Worm (Caenorhabditis elegans) whole organism, L1 larva: ENCODE data around the gene C12D12.1.

ENCODE experiments used
- C16A3.4 ChIP-seq: fragments of 150-350 bp; optimal IDR thresholded peaks from 2 replicates; lab custom pipeline; 2014; ENCODE audit warnings: missing biosample characterization, missing genetic modification characterization
- C34B4.2 ChIP-seq: sonication (generic microtip); optimal IDR thresholded peaks from 2 replicates; lab custom pipeline; 2017; ENCODE audit warnings: mild to moderate bottlenecking, missing genetic modification characterization, missing compliant biosample characterization
- F16B12.6 ChIP-seq: fragments of 150-350 bp; optimal IDR thresholded peaks from 2 replicates; lab custom pipeline; 2014; ENCODE audit warnings: missing biosample characterization, missing genetic modification characterization
- aha-1 ChIP-seq: fragments of 150-350 bp; optimal IDR thresholded peaks from 2 replicates; lab custom pipeline; 2014; ENCODE audit warnings: missing biosample characterization, missing genetic modification characterization
- alr-1 ChIP-seq: fragments of 200-800 bp; sonication (Bioruptor generic); optimal IDR thresholded peaks from 2 replicates; lab custom pipeline; 2018; ENCODE audit warnings: borderline replicate concordance, mild to moderate bottlenecking, missing genetic modification characterization, missing compliant biosample characterization
- blmp-1 ChIP-seq: fragments of 150-350 bp; optimal IDR thresholded peaks from 2 replicates; lab custom pipeline; 2014; ENCODE audit warnings: missing biosample characterization, missing genetic modification characterization
- ceh-82 ChIP-seq, 3 experiments: fragments of 150-350 bp in 1 of 3; sonication (generic microtip) in 2 of 3; optimal IDR thresholded peaks; 2 replicates each; lab custom pipeline; 2014 to 2017; ENCODE audit warnings: missing biosample characterization in 3 of 3, missing genetic modification characterization in 3 of 3
- ces-1 ChIP-seq: fragments of 150-350 bp; optimal IDR thresholded peaks from 2 replicates; lab custom pipeline; 2014; ENCODE audit warnings: missing biosample characterization, missing genetic modification reagents, missing genetic modification characterization
- efl-1 ChIP-seq, 4 experiments: fragments of 150-350 bp; optimal IDR thresholded peaks in 3 of 4; peaks in 1 of 4; 1 replicate in 1 of 4; 2 replicates in 3 of 4; lab custom pipeline; 2014; ENCODE audit warnings: missing biosample characterization in 2 of 4, missing genetic modification characterization in 2 of 4, missing genetic modification reagents in 2 of 4
- egl-27 ChIP-seq, 2 experiments: fragments of 150-350 bp in 1 of 2; sonication (generic microtip); optimal IDR thresholded peaks; 3 replicates each; lab custom pipeline; 2017 to 2018; ENCODE audit warnings: missing biosample characterization in 2 of 2, missing genetic modification characterization in 2 of 2, missing genetic modification reagents in 2 of 2
- fkh-8 ChIP-seq: sonication (generic microtip); optimal IDR thresholded peaks from 2 replicates; lab custom pipeline; 2016; ENCODE audit warnings: mild to moderate bottlenecking, missing genetic modification characterization, missing compliant biosample characterization
- fos-1 ChIP-seq: fragments of 150-350 bp; optimal IDR thresholded peaks from 2 replicates; lab custom pipeline; 2014; ENCODE audit warnings: missing biosample characterization, missing genetic modification characterization
- irx-1 ChIP-seq: sonication (generic microtip); optimal IDR thresholded peaks from 2 replicates; lab custom pipeline; 2016; ENCODE audit warnings: missing genetic modification characterization, missing compliant biosample characterization
- jun-1 ChIP-seq: fragments of 150-350 bp; optimal IDR thresholded peaks from 2 replicates; lab custom pipeline; 2014; ENCODE audit warnings: missing biosample characterization, missing genetic modification reagents, missing genetic modification characterization
- lin-14 ChIP-seq: fragments of 200-800 bp; sonication (Bioruptor generic); optimal IDR thresholded peaks from 2 replicates; lab custom pipeline; 2018; ENCODE audit warnings: mild to moderate bottlenecking, missing genetic modification characterization, moderate library complexity, missing compliant biosample characterization
- lir-3 ChIP-seq: sonication (generic microtip); optimal IDR thresholded peaks from 2 replicates; lab custom pipeline; 2016; ENCODE audit warnings: mild to moderate bottlenecking, missing genetic modification characterization, moderate library complexity, missing compliant biosample characterization; ENCODE audit not compliant: poor library complexity
- mdl-1 ChIP-seq, 2 experiments: fragments of 150-350 bp; optimal IDR thresholded peaks; 2 replicates each; lab custom pipeline; 2014 to 2017; ENCODE audit warnings: missing biosample characterization in 2 of 2, missing genetic modification characterization in 2 of 2, inconsistent platforms in 1 of 2
- mef-2 ChIP-seq: fragments of 150-350 bp; optimal IDR thresholded peaks from 2 replicates; lab custom pipeline; 2014; ENCODE audit warnings: missing biosample characterization, missing genetic modification characterization
- mep-1 ChIP-seq: fragments of 150-350 bp; optimal IDR thresholded peaks from 2 replicates; lab custom pipeline; 2014; ENCODE audit warnings: missing biosample characterization, missing genetic modification characterization
- nhr-20 ChIP-seq: sonication (generic microtip); optimal IDR thresholded peaks from 2 replicates; lab custom pipeline; 2016; ENCODE audit warnings: mild to moderate bottlenecking, missing genetic modification characterization, missing compliant biosample characterization
- nhr-71 ChIP-seq: sonication (generic microtip); optimal IDR thresholded peaks from 2 replicates; lab custom pipeline; 2016; ENCODE audit warnings: mild to moderate bottlenecking, missing genetic modification characterization, moderate library complexity, missing compliant biosample characterization
- nhr-84 ChIP-seq: sonication (generic microtip); optimal IDR thresholded peaks from 2 replicates; lab custom pipeline; 2017; ENCODE audit warnings: missing biosample characterization, missing genetic modification characterization
- nhr-85 ChIP-seq: sonication (generic microtip); peaks from one replicate; lab custom pipeline; 2016; ENCODE audit warnings: missing genetic modification characterization, inconsistent platforms, missing compliant biosample characterization
- skn-1 ChIP-seq: fragments of 150-350 bp; optimal IDR thresholded peaks from 2 replicates; lab custom pipeline; 2014; ENCODE audit warnings: missing biosample characterization, missing genetic modification characterization
- sup-37 ChIP-seq: fragments of 200-800 bp; sonication (Bioruptor generic); optimal IDR thresholded peaks from 2 replicates; lab custom pipeline; 2018; ENCODE audit warnings: mild to moderate bottlenecking, missing genetic modification characterization, missing compliant biosample characterization
- unc-62 ChIP-seq: fragments of 150-350 bp; optimal IDR thresholded peaks from 2 replicates; lab custom pipeline; 2014; ENCODE audit warnings: missing biosample characterization, missing genetic modification reagents, missing genetic modification characterization
- unc-98 ChIP-seq: fragments of 200-800 bp; sonication (Bioruptor generic); IDR thresholded peaks from 2 replicates; pipeline ENCODE4 v1.3.6; 2022; ENCODE audit warnings: missing genetic modification characterization, missing compliant biosample characterization
- vab-15 ChIP-seq: sonication (generic microtip); optimal IDR thresholded peaks from 2 replicates; lab custom pipeline; 2017; ENCODE audit warnings: missing genotype, mild to moderate bottlenecking, missing genetic modification characterization, missing compliant biosample characterization

The C12D12.1 gene

DNA sequence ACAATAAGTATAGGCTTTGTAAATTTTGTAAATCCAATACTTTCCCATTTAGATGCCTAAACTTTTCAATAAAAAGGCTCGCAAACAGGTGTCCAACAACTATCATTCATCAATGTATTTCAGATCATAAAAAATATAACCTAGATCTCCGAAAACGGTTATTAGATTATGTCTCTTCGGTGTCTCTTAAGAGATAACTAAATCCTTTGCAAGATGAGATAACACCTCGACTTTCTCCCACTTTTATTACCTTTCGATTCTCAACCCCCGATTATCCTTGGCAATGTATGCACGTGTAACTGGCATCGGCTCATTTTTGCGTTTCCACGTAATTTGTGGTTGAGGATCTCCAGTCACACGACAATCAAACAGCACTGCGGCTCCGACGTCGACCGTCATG is 37.0 kb upstream of the C12D12.1 start:
- TF ChIP-seq vab-15 (tag; lab: Kevin White, UChicago) (no peak), blmp-1 (tag; lab: Kevin White, UChicago) (peak; percentile 43)
- TF ChIP-seq, all 84 proteins: peak for 1

- TF ChIP-seq lin-14 (GFP tag; lab: Kevin White, UChicago) (peak; percentile 29), lir-3 (tag; lab: Kevin White, UChicago) (no peak), blmp-1 (tag; lab: Kevin White, UChicago) (peak; percentile 41), mep-1 (tag; lab: Kevin White, UChicago) (peak; percentile 15), nhr-85 (tag; lab: Kevin White, UChicago) (peak; percentile 71), aha-1 (tag; lab: Kevin White, UChicago) (no peak), mdl-1 (tag; optimal IDR thresholded peaks at IDR 0.05; lab: Kevin White, UChicago) (no peak), F16B12.6 (tag; lab: Kevin White, UChicago) (no peak)
Observed at ce11 chrX:3463875-3464274, 35.2 kb upstream of the C12D12.1 start.

DNA sequence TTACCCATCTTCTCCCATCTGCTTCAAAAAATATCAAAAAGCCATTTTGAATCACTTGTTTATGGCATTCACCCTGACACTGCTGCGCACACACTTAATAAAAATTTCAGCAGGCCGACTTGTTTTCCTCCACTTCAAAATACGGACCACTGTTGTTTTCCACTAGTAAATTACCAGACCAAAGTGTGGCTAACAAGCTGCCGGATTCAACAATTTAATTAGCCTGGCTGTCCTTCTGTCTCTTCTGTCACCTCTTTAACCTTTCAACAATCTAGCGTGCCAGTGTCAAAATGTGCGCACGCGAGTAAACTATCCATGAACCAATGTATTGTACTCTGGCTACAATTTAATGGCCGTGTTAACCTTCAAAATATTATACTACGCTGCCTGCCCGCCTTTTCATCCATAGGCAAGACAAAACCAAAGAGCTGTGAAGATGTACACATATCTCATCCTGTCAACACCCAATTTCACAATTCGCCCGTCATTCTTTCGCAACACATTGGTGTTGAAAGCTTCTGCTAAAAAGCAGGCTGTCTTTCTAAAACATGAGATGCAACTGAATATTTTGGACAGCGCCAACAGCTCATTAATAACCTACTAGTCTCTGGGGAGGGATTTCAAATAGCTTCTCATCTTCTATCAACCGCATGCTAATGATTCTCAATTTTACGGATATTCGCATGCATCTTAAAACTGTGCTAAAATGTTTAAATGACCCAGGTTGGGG is 34.6 kb upstream of the C12D12.1 start:
- TF ChIP-seq C34B4.2 (tag; lab: Kevin White, UChicago) (no peak), unc-98 (GFP tag; lab: Robert Waterston, UW) (no peak), ceh-82 (tag; optimal IDR thresholded peaks at IDR 0.05; lab: Kevin White, UChicago) (peak in 1 of 3 experiments; percentile 11), nhr-71 (tag; lab: Kevin White, UChicago) (no peak), nhr-85 (tag; lab: Kevin White, UChicago) (peak; percentile 72), efl-1 (optimal IDR thresholded peaks at IDR 0.05; lab: Kevin White, UChicago) (no peak), efl-1 (GFP tag; optimal IDR thresholded peaks at IDR 0.05 in 1 of 2; lab: Kevin White, UChicago) (no peak), jun-1 (tag; lab: Kevin White, UChicago) (no peak), alr-1 (no peak), sup-37 (GFP tag; lab: Kevin White, UChicago) (no peak), ces-1 (GFP tag; lab: Kevin White, UChicago) (no peak), unc-62 (GFP tag; lab: Kevin White, UChicago) (no peak), skn-1 (tag; lab: Kevin White, UChicago) (peak; percentile 19), fos-1 (no peak), egl-27 (tag; optimal IDR thresholded peaks at IDR 0.05; lab: Kevin White, UChicago) (no peak), lin-14 (GFP tag; lab: Kevin White, UChicago) (no peak)

DNA sequence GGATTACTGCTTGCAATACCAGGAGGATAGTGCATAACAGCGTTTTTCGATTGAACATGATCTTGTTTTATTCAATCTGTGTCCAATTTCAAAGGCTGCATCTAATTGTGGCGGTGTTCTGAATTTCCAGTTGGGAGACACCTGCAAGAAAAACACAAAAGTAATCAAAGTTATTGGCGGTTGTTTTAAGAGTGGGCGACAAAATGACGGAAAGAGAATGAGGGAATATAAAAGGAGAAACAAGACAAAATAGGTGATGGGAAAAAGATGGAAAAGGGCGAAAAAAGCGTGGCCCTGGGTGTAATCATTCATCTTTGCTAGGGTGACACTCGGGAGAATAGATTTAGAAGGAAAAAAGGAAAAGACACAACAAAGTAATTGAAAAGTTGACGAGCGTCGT is 33.3 kb upstream of the C12D12.1 start, which contains the start of the genes ZK377.15 and sax-3:
ZK377.15 (minus strand) TSS at position 101 of the 400 bp plus-strand sequence.
sax-3 (minus strand) TSS at position 143 of the 400 bp plus-strand sequence.
- TF ChIP-seq nhr-84 (tag; lab: Kevin White, UChicago) (no peak), nhr-20 (no peak), irx-1 (tag; lab: Kevin White, UChicago) (no peak), lin-14 (GFP tag; lab: Kevin White, UChicago) (peak; percentile 25)

DNA sequence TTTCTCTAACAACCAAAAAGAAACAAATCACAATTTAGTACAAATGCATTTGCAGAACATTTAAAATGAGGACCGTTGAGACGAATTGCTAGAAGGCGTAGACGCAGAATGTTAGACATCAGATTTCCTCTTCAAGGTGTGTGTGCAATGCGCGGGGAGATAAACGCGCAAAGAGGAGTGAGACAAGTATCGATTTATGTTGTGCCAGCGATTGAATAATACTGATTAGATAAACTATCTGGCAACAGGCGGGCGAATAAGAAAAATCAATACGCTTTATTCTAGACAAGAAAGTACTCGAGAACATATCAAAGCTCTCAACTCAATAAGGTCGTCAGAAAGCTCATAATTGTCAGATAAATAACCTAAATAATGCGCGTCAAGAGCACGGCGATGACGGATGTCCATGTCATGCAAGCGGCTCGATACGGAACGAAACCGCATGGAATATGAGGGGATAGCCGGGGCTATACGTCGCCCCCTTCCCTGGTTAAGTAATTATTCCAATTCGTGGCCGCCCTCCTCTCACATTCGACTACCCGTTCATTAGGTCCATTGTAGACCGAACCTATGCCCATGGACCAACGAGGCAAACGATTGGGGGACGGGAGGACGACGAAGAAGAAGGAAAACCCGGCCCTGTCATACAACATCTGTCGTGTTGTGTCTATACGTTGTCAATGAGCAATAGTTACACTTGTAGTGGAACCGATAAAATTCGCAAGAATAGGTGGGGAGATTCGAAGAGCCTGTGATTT is 31.9 kb upstream of the C12D12.1 start:
- TF ChIP-seq fkh-8 (tag; lab: Kevin White, UChicago): peak; percentile 1
- no peak for TF ChIP-seq efl-1 (optimal IDR thresholded peaks at IDR 0.05; lab: Kevin White, UChicago)
- peak in 1 of 2 experiments; percentile 5 for TF ChIP-seq efl-1 (GFP tag; optimal IDR thresholded peaks at IDR 0.05 in 1 of 2; lab: Kevin White, UChicago)
- TF ChIP-seq C16A3.4 (tag; lab: Kevin White, UChicago): no peak
- TF ChIP-seq lin-14 (GFP tag; lab: Kevin White, UChicago): peak; percentile 8
- no peak for TF ChIP-seq lir-3 (tag; lab: Kevin White, UChicago)

ce11 chrX:3467958-3468357 is 31.1 kb upstream of the C12D12.1 start:
- TF ChIP-seq lin-14 (GFP tag; lab: Kevin White, UChicago) (peak; percentile 20), mef-2 (tag; lab: Kevin White, UChicago) (no peak)
